Fruit fly (Drosophila melanogaster) whole organism, embryonic: Measurements from ENCODE around the gene CG12951.

Source experiments
- Bteb2 ChIP-seq: fragments of 200-800 bp; sonication (Bioruptor generic); optimal IDR thresholded peaks from 2 replicates; lab custom pipeline; 2016; ENCODE audit warnings: missing biosample characterization, missing genetic modification characterization
- CG12155 ChIP-seq: fragments of 200-800 bp; sonication (Bioruptor generic); optimal IDR thresholded peaks from 3 replicates; lab custom pipeline; 2016; ENCODE audit warnings: missing biosample characterization, missing genetic modification characterization
- CG13296 ChIP-seq: fragments of 200-800 bp; sonication (Bioruptor generic); optimal IDR thresholded peaks from 3 replicates; lab custom pipeline; 2018; ENCODE audit warnings: missing biosample characterization, mild to moderate bottlenecking, missing genetic modification characterization
- CG13775 ChIP-seq: fragments of 200-800 bp; sonication (Bioruptor generic); optimal IDR thresholded peaks from 3 replicates; lab custom pipeline; 2017; ENCODE audit warnings: missing biosample characterization, mild to moderate bottlenecking, missing genetic modification characterization
- CG14710 ChIP-seq: fragments of 200-800 bp; sonication (Bioruptor generic); optimal IDR thresholded peaks from 3 replicates; lab custom pipeline; 2019; ENCODE audit warnings: missing biosample characterization, mild to moderate bottlenecking, missing genetic modification characterization, moderate library complexity
- CG15514 ChIP-seq: fragments of 200-800 bp; sonication (Bioruptor generic); optimal IDR thresholded peaks from 3 replicates; lab custom pipeline; 2017; ENCODE audit warnings: missing biosample characterization, missing genetic modification characterization, mild to moderate bottlenecking, moderate library complexity, missing genetic modification reagents
- CG17568 ChIP-seq: fragments of 200-800 bp; sonication (Bioruptor generic); optimal IDR thresholded peaks from 2 replicates; lab custom pipeline; 2018; ENCODE audit warnings: missing biosample characterization, mild to moderate bottlenecking, missing genetic modification characterization, moderate library complexity
- CG1832 ChIP-seq: fragments of 200-800 bp; sonication (Bioruptor generic); optimal IDR thresholded peaks from 2 replicates; lab custom pipeline; 2017; ENCODE audit warnings: missing biosample characterization, mild to moderate bottlenecking, missing genetic modification characterization, inconsistent platforms
- CG18764 ChIP-seq: fragments of 200-800 bp; sonication (Bioruptor generic); optimal IDR thresholded peaks from 3 replicates; lab custom pipeline; 2016; ENCODE audit warnings: missing biosample characterization, missing genetic modification characterization
- CG3163 ChIP-seq: fragments of 200-800 bp; sonication (Bioruptor generic); optimal IDR thresholded peaks from 3 replicates; lab custom pipeline; 2016; ENCODE audit warnings: missing biosample characterization, missing genetic modification characterization
- CG34422 ChIP-seq: fragments of 200-800 bp; sonication (Bioruptor generic); IDR thresholded peaks from 3 replicates; pipeline ENCODE4 v1.3.6; 2022; ENCODE audit warnings: missing biosample characterization, missing genetic modification characterization
- CG6765 ChIP-seq: fragments of 200-800 bp; sonication (Bioruptor generic); optimal IDR thresholded peaks from 3 replicates; lab custom pipeline; 2017; ENCODE audit warnings: missing biosample characterization, mild to moderate bottlenecking, missing genetic modification characterization
- CG8359 ChIP-seq: fragments of 200-800 bp; sonication (Bioruptor generic); optimal IDR thresholded peaks from 2 replicates; lab custom pipeline; 2017; ENCODE audit warnings: missing biosample characterization, mild to moderate bottlenecking, missing genetic modification characterization, borderline replicate concordance
- CG9215 ChIP-seq: fragments of 200-800 bp; sonication (Bioruptor generic); IDR thresholded peaks from 2 replicates; pipeline ENCODE4 v1.3.6; 2022; ENCODE audit warnings: missing biosample characterization, missing genetic modification characterization
- CG9932 ChIP-seq: fragments of 200-800 bp; sonication (Bioruptor generic); IDR thresholded peaks from 2 replicates; pipeline ENCODE4 v1.3.6; 2022; ENCODE audit warnings: missing biosample characterization, missing genetic modification characterization
- D19A ChIP-seq: fragments of 200-800 bp; optimal IDR thresholded peaks from 3 replicates; lab custom pipeline; 2019; ENCODE audit warnings: missing biosample characterization, mild to moderate bottlenecking, missing genetic modification characterization, moderate library complexity
- Doc3 ChIP-seq: fragments of 200-800 bp; sonication (Bioruptor generic); IDR thresholded peaks from 3 replicates; pipeline ENCODE4 v1.3.6; 2022; ENCODE audit warnings: missing biosample characterization, missing genetic modification characterization; ENCODE audit not compliant: partially characterized antibody
- ERR ChIP-seq: fragments of 200-800 bp; sonication (Bioruptor generic); optimal IDR thresholded peaks from 2 replicates; lab custom pipeline; 2016; ENCODE audit warnings: missing biosample characterization, missing genetic modification characterization
- Ets97D ChIP-seq: fragments of 200-800 bp; sonication (Bioruptor generic); optimal IDR thresholded peaks from 3 replicates; lab custom pipeline; 2016; ENCODE audit warnings: missing biosample characterization, missing genetic modification characterization
- Fer3 ChIP-seq: fragments of 200-800 bp; sonication (Bioruptor generic); optimal IDR thresholded peaks from 2 replicates; lab custom pipeline; 2018; ENCODE audit warnings: missing biosample characterization, mild to moderate bottlenecking, missing genetic modification characterization, moderate library complexity
- HLH3B ChIP-seq: fragments of 200-800 bp; sonication (Bioruptor generic); IDR thresholded peaks from 2 replicates; pipeline ENCODE4 v1.3.6; 2022; ENCODE audit warnings: missing biosample characterization, missing genetic modification characterization
- HLH4C ChIP-seq: fragments of 200-800 bp; sonication (Bioruptor generic); IDR thresholded peaks from 3 replicates; pipeline ENCODE4 v1.3.6; 2022; ENCODE audit warnings: missing biosample characterization, missing genetic modification characterization; ENCODE audit not compliant: partially characterized antibody
- HLHmδ ChIP-seq: fragments of 200-800 bp; sonication (Bioruptor generic); optimal IDR thresholded peaks from 2 replicates; lab custom pipeline; 2018; ENCODE audit warnings: missing biosample characterization, mild to moderate bottlenecking, missing genetic modification characterization, moderate library complexity
- Meics ChIP-seq: fragments of 200-800 bp; sonication (Bioruptor generic); optimal IDR thresholded peaks from 2 replicates; lab custom pipeline; 2017; ENCODE audit warnings: missing biosample characterization, mild to moderate bottlenecking, missing genetic modification characterization
- Mrtf ChIP-seq: fragments of 200-800 bp; sonication (Bioruptor generic); IDR thresholded peaks from 3 replicates; pipeline ENCODE4 v1.3.6; 2022; ENCODE audit warnings: missing biosample characterization, missing genetic modification characterization
- NFAT ChIP-seq: fragments of 200-800 bp; sonication (Bioruptor generic); IDR thresholded peaks from 2 replicates; pipeline ENCODE4 v1.3.6; 2022; ENCODE audit warnings: missing biosample characterization, missing genetic modification characterization
- Ptx1 ChIP-seq: fragments of 200-800 bp; sonication (Bioruptor generic); IDR thresholded peaks from 2 replicates; pipeline ENCODE4 v1.3.6; 2022; ENCODE audit warnings: missing biosample characterization, missing genetic modification characterization
- Scr ChIP-seq: fragments of 200-800 bp; sonication (Bioruptor generic); IDR thresholded peaks from 2 replicates; pipeline ENCODE4 v1.3.6; 2022; ENCODE audit warnings: missing biosample characterization, missing genetic modification characterization; ENCODE audit not compliant: partially characterized antibody
- Sry-δ ChIP-seq: fragments of 200-800 bp; sonication (Bioruptor generic); optimal IDR thresholded peaks from 2 replicates; lab custom pipeline; 2016; ENCODE audit warnings: missing biosample characterization, missing genetic modification characterization
- Usf ChIP-seq: fragments of 200-800 bp; sonication (Bioruptor generic); optimal IDR thresholded peaks from 2 replicates; lab custom pipeline; 2017; ENCODE audit warnings: missing genotype, missing biosample characterization, missing genetic modification characterization
- Vsx1 ChIP-seq: fragments of 200-800 bp; sonication (Bioruptor generic); optimal IDR thresholded peaks from 2 replicates; lab custom pipeline; 2017; ENCODE audit warnings: missing biosample characterization, mild to moderate bottlenecking, missing genetic modification characterization, missing genetic modification reagents
- Xrp1 ChIP-seq: fragments of 200-800 bp; sonication (Bioruptor generic); IDR thresholded peaks from 2 replicates; pipeline ENCODE4 v1.3.6; 2022; ENCODE audit warnings: missing biosample characterization, missing genetic modification characterization
- ab ChIP-seq: fragments of 200-800 bp; sonication (Bioruptor generic); optimal IDR thresholded peaks from 2 replicates; lab custom pipeline; 2016; ENCODE audit warnings: missing biosample characterization, missing genetic modification characterization
- ash1 ChIP-seq: fragments of 200-800 bp; sonication (Bioruptor generic); optimal IDR thresholded peaks from 2 replicates; lab custom pipeline; 2018; ENCODE audit warnings: missing biosample characterization, mild to moderate bottlenecking, missing genetic modification characterization
- dati ChIP-seq: fragments of 200-800 bp; sonication (Bioruptor generic); IDR thresholded peaks from 2 replicates; pipeline ENCODE4 v1.3.6; 2022; ENCODE audit warnings: missing biosample characterization, missing genetic modification characterization
- dmrt99B ChIP-seq: fragments of 200-800 bp; sonication (Bioruptor generic); optimal IDR thresholded peaks from 2 replicates; lab custom pipeline; 2018; ENCODE audit warnings: missing biosample characterization, mild to moderate bottlenecking, missing genetic modification characterization, moderate library complexity
- exex ChIP-seq: fragments of 200-800 bp; sonication (Bioruptor generic); optimal IDR thresholded peaks from 4 replicates; lab custom pipeline; 2018; ENCODE audit warnings: missing biosample characterization, mild to moderate bottlenecking, missing genetic modification characterization, moderate library complexity
- fd102C ChIP-seq: fragments of 200-800 bp; sonication (Bioruptor generic); optimal IDR thresholded peaks from 2 replicates; lab custom pipeline; 2018; ENCODE audit warnings: missing biosample characterization, mild to moderate bottlenecking, missing genetic modification characterization, moderate library complexity
- grau ChIP-seq: fragments of 200-800 bp; optimal IDR thresholded peaks from 3 replicates; lab custom pipeline; 2019; ENCODE audit warnings: missing biosample characterization, mild to moderate bottlenecking, missing genetic modification characterization, moderate library complexity
- jigr1 ChIP-seq: fragments of 200-800 bp; sonication (Bioruptor generic); IDR thresholded peaks from 3 replicates; pipeline ENCODE4 v1.3.6; 2022; ENCODE audit warnings: missing biosample characterization, missing genetic modification characterization
- kni ChIP-seq: fragments of 200-800 bp; sonication (Bioruptor generic); optimal IDR thresholded peaks from 3 replicates; lab custom pipeline; 2017; ENCODE audit warnings: mild to moderate bottlenecking, missing biosample characterization, missing genetic modification reagents, missing genetic modification characterization
- knrl ChIP-seq: fragments of 200-800 bp; sonication (Bioruptor generic); IDR thresholded peaks from 3 replicates; pipeline ENCODE4 v1.3.6; 2022; ENCODE audit warnings: missing biosample characterization, missing genetic modification characterization; ENCODE audit not compliant: partially characterized antibody
- mam ChIP-seq: fragments of 200-800 bp; sonication (Bioruptor generic); optimal IDR thresholded peaks from 3 replicates; lab custom pipeline; 2016; ENCODE audit warnings: missing biosample characterization, missing genetic modification characterization
- nerfin-1 ChIP-seq: fragments of 200-800 bp; sonication (Bioruptor generic); optimal IDR thresholded peaks from 3 replicates; lab custom pipeline; 2019; ENCODE audit warnings: missing biosample characterization, mild to moderate bottlenecking, missing genetic modification characterization, moderate library complexity
- odd ChIP-seq: fragments of 200-800 bp; sonication (Bioruptor generic); optimal IDR thresholded peaks from 2 replicates; lab custom pipeline; 2017; ENCODE audit warnings: missing biosample characterization, mild to moderate bottlenecking, missing genetic modification characterization
- slp2 ChIP-seq: fragments of 200-800 bp; sonication (Bioruptor generic); optimal IDR thresholded peaks from 2 replicates; lab custom pipeline; 2016; ENCODE audit warnings: missing biosample characterization, missing genetic modification characterization
- sr ChIP-seq: fragments of 200-800 bp; sonication (Bioruptor generic); IDR thresholded peaks from 3 replicates; pipeline ENCODE4 v1.3.6; 2022; ENCODE audit warnings: missing biosample characterization, missing genetic modification characterization
- tgo ChIP-seq: fragments of 200-800 bp; sonication (Bioruptor generic); IDR thresholded peaks from 3 replicates; pipeline ENCODE4 v1.3.6; 2022; ENCODE audit warnings: missing biosample characterization, missing genetic modification characterization
- wek ChIP-seq: fragments of 200-800 bp; sonication (Bioruptor generic); optimal IDR thresholded peaks from 3 replicates; lab custom pipeline; 2018; ENCODE audit warnings: missing biosample characterization, mild to moderate bottlenecking, missing genetic modification characterization, moderate library complexity

CG12951 gene

DNA sequence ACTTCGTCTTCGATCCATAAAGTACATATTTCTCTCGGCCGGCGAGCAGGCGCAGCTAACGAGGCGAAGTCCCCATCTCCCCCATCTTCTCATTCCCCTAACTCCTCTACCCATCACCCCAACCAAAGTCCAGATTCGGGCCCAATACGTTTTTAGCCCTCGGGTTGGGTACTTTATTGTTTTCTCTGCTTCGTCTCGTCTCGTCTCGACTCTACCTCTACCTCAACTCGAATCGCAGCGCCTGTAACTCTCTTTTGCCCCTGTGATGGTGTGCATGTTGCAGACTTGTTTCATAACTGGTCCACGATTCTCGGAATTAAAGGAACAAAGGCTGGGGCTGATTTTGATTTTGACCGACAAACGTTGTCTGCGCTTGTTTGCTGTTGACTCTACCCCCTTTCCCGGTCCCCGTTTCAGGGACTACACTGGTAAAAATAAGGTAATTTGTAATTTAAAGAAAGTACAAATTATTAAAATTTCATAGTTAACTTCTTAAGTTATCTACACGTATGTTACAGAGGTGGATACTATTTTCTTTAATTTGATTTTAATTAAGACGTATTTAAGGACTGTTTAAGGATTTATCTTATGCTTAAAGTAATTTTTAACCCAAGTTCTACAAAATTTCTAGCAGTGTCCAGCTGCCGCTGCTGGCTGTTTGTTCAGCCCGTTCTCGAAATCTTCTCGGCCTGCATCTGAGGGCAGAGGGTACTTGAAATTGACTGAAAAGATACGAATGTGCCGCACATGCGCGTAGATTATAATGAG, 48.7 kb upstream of the CG12951 start (continued):
- TF ChIP-seq CG34422 (GFP tag; lab: Robert Waterston, UW) (no peak), jigr1 (GFP tag; lab: Robert Waterston, UW) (no peak), nerfin-1 (tag; lab: Kevin White, UChicago) (peak; percentile 42), Usf (GFP tag; lab: Kevin White, UChicago) (peak; percentile 39), kni (GFP tag; lab: Kevin White, UChicago) (peak; percentile 90), Scr (GFP tag; lab: Robert Waterston, UW) (no peak), Meics (no peak), odd (GFP tag; lab: Kevin White, UChicago) (peak; percentile 40), CG17568 (GFP tag; lab: Kevin White, UChicago) (peak; percentile 0), CG6765 (no peak), NFAT (GFP tag; lab: Robert Waterston, UW) (no peak), HLHmδ (GFP tag; lab: Kevin White, UChicago) (no peak), Sry-δ (GFP tag; lab: Kevin White, UChicago) (no peak), dati (GFP tag; lab: Robert Waterston, UW) (no peak), CG9215 (GFP tag; lab: Robert Waterston, UW) (no peak), Ets97D (GFP tag; lab: Kevin White, UChicago) (no peak), mam (GFP tag; lab: Kevin White, UChicago) (no peak), knrl (GFP tag; lab: Robert Waterston, UW) (no peak), CG13296 (no peak), CG1832 (GFP tag; lab: Kevin White, UChicago) (no peak), CG8359 (peak; percentile 25), D19A (tag; lab: Kevin White, UChicago) (peak; percentile 81), Ptx1 (peak; percentile 21; the same call in 1 of the 2 replicates), sr (GFP tag; lab: Robert Waterston, UW) (no peak), dmrt99B (tag; lab: Kevin White, UChicago) (peak; percentile 48), Doc3 (GFP tag; lab: Robert Waterston, UW) (no peak), Vsx1 (GFP tag; lab: Kevin White, UChicago) (peak; percentile 46), HLH4C (GFP tag; lab: Robert Waterston, UW) (no peak), wek (no peak), exex (tag; lab: Kevin White, UChicago) (no peak), CG14710 (tag; lab: Kevin White, UChicago) (peak; percentile 87), CG18764 (GFP tag; lab: Kevin White, UChicago) (peak; percentile 25), Mrtf (GFP tag; lab: Robert Waterston, UW) (no peak), ab (GFP tag; lab: Kevin White, UChicago) (no peak), slp2 (GFP tag; lab: Kevin White, UChicago) (no peak), Fer3 (tag; lab: Kevin White, UChicago) (no peak), ash1 (no peak), CG12155 (GFP tag; lab: Kevin White, UChicago) (peak; percentile 22), CG3163 (GFP tag; lab: Kevin White, UChicago) (no peak), Xrp1 (GFP tag; lab: Robert Waterston, UW) (peak; percentile 91), ERR (no peak), tgo (no peak), grau (tag; lab: Kevin White, UChicago) (peak; percentile 59), Bteb2 (GFP tag; lab: Kevin White, UChicago) (no peak), HLH3B (GFP tag; lab: Robert Waterston, UW) (no peak), CG13775 (GFP tag; lab: Kevin White, UChicago) (peak; percentile 74), fd102C (GFP tag; lab: Kevin White, UChicago) (peak; percentile 65), CG9932 (no peak), CG15514 (no peak)
